Fruit fly (Drosophila melanogaster) whole organism, wandering third instar larva: Measurements from ENCODE around the gene Snx1.
A peak's percentile ranks its signal among the peaks of the same experiment; 100 is the strongest.

Experiments used
- Abd-B ChIP-seq: fragments of >200 bp; optimal IDR thresholded peaks from 2 replicates; lab custom pipeline; 2017; ENCODE audit warnings: missing biosample characterization, missing genetic modification characterization
- CG32264 ChIP-seq: fragments of 200-800 bp; sonication (Bioruptor generic); optimal IDR thresholded peaks from 2 replicates; lab custom pipeline; 2016; ENCODE audit warnings: missing biosample characterization, missing genetic modification characterization
- CG9705 ChIP-seq: fragments of 200-800 bp; sonication (Bioruptor generic); optimal IDR thresholded peaks from 2 replicates; lab custom pipeline; 2018; ENCODE audit warnings: missing biosample characterization, mild to moderate bottlenecking, missing genetic modification characterization
- CrebA ChIP-seq: fragments of 200-800 bp; sonication (Bioruptor generic); optimal IDR thresholded peaks from 2 replicates; lab custom pipeline; 2016; ENCODE audit warnings: missing biosample characterization, mild to moderate bottlenecking, missing genetic modification characterization, borderline replicate concordance
- GATAd ChIP-seq: sonication (Bioruptor generic); optimal IDR thresholded peaks from 2 replicates; lab custom pipeline; 2016; ENCODE audit warnings: missing biosample characterization, missing genetic modification characterization
- Hnf4 ChIP-seq: fragments of 200-800 bp; sonication (Bioruptor generic); optimal IDR thresholded peaks from 2 replicates; lab custom pipeline; 2016; ENCODE audit warnings: missing biosample characterization, mild to moderate bottlenecking, missing genetic modification characterization
- Hr78 ChIP-seq: fragments of >200 bp; optimal IDR thresholded peaks from 2 replicates; lab custom pipeline; 2017; ENCODE audit warnings: missing biosample characterization, missing genetic modification characterization
- Hr83 ChIP-seq: fragments of 200-300 bp; sonication (Bioruptor generic); optimal IDR thresholded peaks from 2 replicates; lab custom pipeline; 2016; ENCODE audit warnings: missing biosample characterization, mild to moderate bottlenecking, missing genetic modification characterization, moderate library complexity; ENCODE audit not compliant: poor library complexity, severe bottlenecking
- Jra ChIP-seq: sonication (Bioruptor generic); optimal IDR thresholded peaks from 2 replicates; lab custom pipeline; 2016; ENCODE audit warnings: missing biosample characterization, missing genetic modification characterization
- Mio ChIP-seq: sonication (Bioruptor generic); optimal IDR thresholded peaks from 2 replicates; lab custom pipeline; 2016; ENCODE audit warnings: missing biosample characterization, missing genetic modification characterization
- Myc ChIP-seq: fragments of >200 bp; optimal IDR thresholded peaks from 2 replicates; lab custom pipeline; 2017
- N ChIP-seq: fragments of >200 bp; optimal IDR thresholded peaks from 2 replicates; lab custom pipeline; 2018; ENCODE audit warnings: missing biosample characterization, missing external identifiers, missing genetic modification characterization
- OdsH ChIP-seq: fragments of 200-800 bp; sonication (Bioruptor generic); optimal IDR thresholded peaks from 2 replicates; lab custom pipeline; 2016; ENCODE audit warnings: missing biosample characterization, mild to moderate bottlenecking, missing genetic modification characterization
- Rel ChIP-seq, 2 experiments: fragments of 200-800 bp; sonication (Bioruptor generic) in 1 of 2; optimal IDR thresholded peaks; 2 replicates in 1 of 2; 3 replicates in 1 of 2; lab custom pipeline; 2016 to 2019; ENCODE audit warnings: mild to moderate bottlenecking in 2 of 2, missing biosample characterization in 2 of 2, missing genetic modification characterization in 2 of 2, moderate library complexity in 1 of 2
- Sp1 ChIP-seq: fragments of 200-800 bp; sonication (Bioruptor generic); optimal IDR thresholded peaks from 3 replicates; lab custom pipeline; 2019; ENCODE audit warnings: missing biosample characterization, mild to moderate bottlenecking, missing genetic modification characterization, moderate library complexity
- Vsx2 ChIP-seq: fragments of 200-300, 225-300 bp; sonication (Bioruptor generic); optimal IDR thresholded peaks from 2 replicates; lab custom pipeline; 2018; ENCODE audit warnings: missing biosample characterization, missing genetic modification characterization; ENCODE audit not compliant: partially characterized antibody
- brk ChIP-seq: fragments of 200-800 bp; sonication (Bioruptor generic); optimal IDR thresholded peaks from 2 replicates; lab custom pipeline; 2016; ENCODE audit warnings: missing biosample characterization, mild to moderate bottlenecking, missing genetic modification characterization
- dl ChIP-seq, 2 experiments: fragments of 175-275, 200-275 bp in 1 of 2; fragments of 200-275 bp in 1 of 2; sonication (Bioruptor generic); optimal IDR thresholded peaks; lab custom pipeline; 2018; ENCODE audit warnings: mild to moderate bottlenecking in 2 of 2, missing biosample characterization in 2 of 2, missing genetic modification characterization in 2 of 2, moderate library complexity in 2 of 2; ENCODE audit not compliant: partially characterized antibody in 2 of 2, insufficient read depth in 1 of 2
- dmrt93B ChIP-seq: fragments of 200-800 bp; sonication (Bioruptor generic); optimal IDR thresholded peaks from 2 replicates; lab custom pipeline; 2018; ENCODE audit warnings: missing biosample characterization, mild to moderate bottlenecking, missing genetic modification characterization
- dsf ChIP-seq: sonication (Bioruptor generic); optimal IDR thresholded peaks from 2 replicates; lab custom pipeline; 2016; ENCODE audit warnings: missing biosample characterization, missing genetic modification characterization, borderline replicate concordance
- ey ChIP-seq: fragments of 200-800 bp; sonication (Bioruptor generic); optimal IDR thresholded peaks from 2 replicates; lab custom pipeline; 2016; ENCODE audit warnings: missing biosample characterization, missing genetic modification characterization
- foxo ChIP-seq, 2 experiments: fragments of 200-800 bp; sonication (Bioruptor generic); optimal IDR thresholded peaks; 2 replicates in 1 of 2; 3 replicates in 1 of 2; lab custom pipeline; 2016 to 2017; ENCODE audit warnings: missing biosample characterization in 2 of 2, missing genetic modification characterization in 2 of 2
- fru ChIP-seq: fragments of 200-800 bp; sonication (Bioruptor generic); optimal IDR thresholded peaks from 3 replicates; lab custom pipeline; 2016; ENCODE audit warnings: missing biosample characterization, mild to moderate bottlenecking, missing genetic modification characterization
- h ChIP-seq: fragments of 200-800 bp; sonication (Bioruptor generic); optimal IDR thresholded peaks from 3 replicates; lab custom pipeline; 2016; ENCODE audit warnings: missing biosample characterization, mild to moderate bottlenecking, missing genetic modification characterization
- lola ChIP-seq: fragments of >200 bp; optimal IDR thresholded peaks from 2 replicates; lab custom pipeline; 2017; ENCODE audit warnings: missing biosample characterization, missing genetic modification characterization
- pan ChIP-seq: fragments of >200 bp; optimal IDR thresholded peaks from 2 replicates; lab custom pipeline; 2017
- psq ChIP-seq: fragments of 200-800 bp; sonication (Bioruptor generic); optimal IDR thresholded peaks from 3 replicates; lab custom pipeline; 2017; ENCODE audit warnings: missing biosample characterization, mild to moderate bottlenecking, missing genetic modification characterization, moderate library complexity
- sage ChIP-seq: fragments of 200-800 bp; sonication (Bioruptor generic); optimal IDR thresholded peaks from 2 replicates; lab custom pipeline; 2016; ENCODE audit warnings: missing biosample characterization, mild to moderate bottlenecking, missing genetic modification characterization
- tai ChIP-seq: sonication (Bioruptor generic); optimal IDR thresholded peaks from 2 replicates; lab custom pipeline; 2016; ENCODE audit warnings: missing biosample characterization, missing genetic modification characterization
- usp ChIP-seq: fragments of >200 bp; optimal IDR thresholded peaks from 2 replicates; lab custom pipeline; 2017; ENCODE audit warnings: missing biosample characterization, missing genetic modification characterization
- woc ChIP-seq: sonication (Bioruptor generic); optimal IDR thresholded peaks from 2 replicates; lab custom pipeline; 2016; ENCODE audit warnings: missing biosample characterization, mild to moderate bottlenecking, missing genetic modification characterization

Gene Snx1

DNA sequence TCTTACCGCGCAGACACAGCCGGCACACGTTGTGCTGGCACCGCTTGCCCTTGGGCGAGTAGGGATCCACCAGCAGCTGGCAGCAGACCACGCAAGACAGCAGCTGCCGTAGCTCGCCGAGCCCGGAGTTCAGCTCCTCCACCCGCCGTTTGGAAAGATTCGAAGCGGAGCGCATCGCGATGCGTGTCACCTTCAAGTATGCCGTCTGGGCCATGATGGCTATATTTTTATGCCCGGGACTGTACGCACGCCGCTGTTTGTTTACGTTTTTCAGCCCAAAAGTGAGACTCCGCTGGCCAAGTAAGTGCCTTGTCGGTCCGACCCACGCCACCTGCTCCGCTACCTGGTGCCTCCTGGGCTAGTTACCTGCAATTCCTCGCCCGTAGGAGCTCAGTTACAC lies 15.9 kb downstream of the Snx1 start:
- TF ChIP-seq Hnf4 (GFP tag; lab: Kevin White, UChicago) (no peak), woc (GFP tag; lab: Kevin White, UChicago) (no peak), GATAd (no peak), usp (GFP tag; lab: Kevin White, UChicago) (no peak), Vsx2 (GFP tag; lab: Kevin White, UChicago) (no peak)

DNA sequence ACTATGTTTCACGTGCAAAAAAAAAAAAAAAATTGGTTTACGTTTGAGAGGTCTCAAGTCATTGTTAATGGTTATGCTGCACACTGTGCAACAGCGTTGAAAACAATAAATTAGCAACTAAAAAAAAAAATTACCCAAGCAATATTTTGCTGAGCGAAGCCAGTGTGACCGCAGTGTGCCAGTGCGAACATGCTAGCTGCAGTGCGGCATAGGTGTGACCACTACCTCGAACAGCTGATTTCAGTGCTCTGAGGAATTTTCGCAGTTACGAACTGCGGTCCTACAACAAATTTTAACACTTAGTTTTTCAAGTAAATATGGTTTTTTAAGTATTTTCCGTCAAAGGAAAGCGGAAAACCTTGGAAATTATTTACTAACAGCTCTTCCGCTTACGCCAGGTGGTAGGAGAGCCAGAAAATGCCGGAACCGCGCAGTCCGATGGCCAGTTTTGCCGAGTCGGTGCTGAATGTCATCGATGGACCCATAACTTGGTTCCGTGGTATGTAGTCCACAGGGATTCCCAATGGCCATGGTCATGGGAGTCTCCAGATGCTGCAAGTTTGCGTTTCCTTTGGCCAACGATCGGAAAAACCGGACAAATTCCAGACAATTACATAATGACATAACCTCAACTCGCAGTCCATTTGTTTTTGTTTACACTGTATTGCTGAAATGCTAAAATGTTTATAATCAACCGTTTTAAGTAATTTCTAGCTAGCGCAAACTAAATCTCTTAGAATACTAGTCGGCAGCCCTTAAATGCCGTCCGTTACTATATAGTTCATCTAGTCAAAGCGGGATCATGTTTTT lies 16.6 kb downstream of the Snx1 start, which contains the start of the genes msl-2 and ND-PDSW:
msl-2 (minus strand) TSS at position 195 of the 810 bp plus-strand sequence.
ND-PDSW (plus strand) TSS at position 240 of the 810 bp plus-strand sequence.
- no peak for TF ChIP-seq OdsH (GFP tag; lab: Kevin White, UChicago)
- no peak for TF ChIP-seq Rel (GFP tag; optimal IDR thresholded peaks at IDR 0.05; lab: Kevin White, UChicago)
- peak; percentile 18 for TF ChIP-seq Rel (tag; optimal IDR thresholded peaks at IDR 0.05; lab: Kevin White, UChicago)

- TF ChIP-seq Rel (GFP tag; optimal IDR thresholded peaks at IDR 0.05; lab: Kevin White, UChicago) = no peak
- TF ChIP-seq Rel (tag; optimal IDR thresholded peaks at IDR 0.05; lab: Kevin White, UChicago) = no peak
- TF ChIP-seq ey = no peak
- no peak for TF ChIP-seq fru
- no peak for TF ChIP-seq Jra (GFP tag; lab: Kevin White, UChicago)
- TF ChIP-seq woc (GFP tag; lab: Kevin White, UChicago) = no peak
- TF ChIP-seq Abd-B (GFP tag; lab: Kevin White, UChicago) = no peak
- TF ChIP-seq dl (GFP tag; optimal IDR thresholded peaks at IDR 0.05; lab: Kevin White, UChicago; ENCODE audit: insufficient read depth in 1 of 2, partially characterized antibody in 2 of 2) = no peak
- TF ChIP-seq brk (GFP tag; lab: Kevin White, UChicago) = no peak
- TF ChIP-seq Hr78 = no peak
- TF ChIP-seq Myc (lab: Kevin White, UChicago) = no peak
- no peak for TF ChIP-seq tai (GFP tag; lab: Kevin White, UChicago)
- TF ChIP-seq foxo (GFP tag; optimal IDR thresholded peaks at IDR 0.05; lab: Kevin White, UChicago) = no peak
- TF ChIP-seq h (GFP tag; lab: Kevin White, UChicago) = no peak
- no peak for TF ChIP-seq sage (GFP tag; lab: Kevin White, UChicago)
- no peak for TF ChIP-seq Sp1
These were observed 17.4 kb downstream of the Snx1 start for dm6 chr2L:3466846-3467245.

- TF ChIP-seq N (GFP tag; lab: Kevin White, UChicago) (no peak), foxo (GFP tag; optimal IDR thresholded peaks at IDR 0.05; lab: Kevin White, UChicago) (no peak), GATAd (no peak), psq (GFP tag; lab: Kevin White, UChicago) (no peak), dl (GFP tag; optimal IDR thresholded peaks at IDR 0.05; lab: Kevin White, UChicago; ENCODE audit: insufficient read depth in 1 of 2, partially characterized antibody in 2 of 2) (no peak), Mio (GFP tag; lab: Kevin White, UChicago) (no peak), dsf (GFP tag; lab: Kevin White, UChicago) (no peak), OdsH (GFP tag; lab: Kevin White, UChicago) (no peak), CG9705 (GFP tag; lab: Kevin White, UChicago) (no peak), h (GFP tag; lab: Kevin White, UChicago) (no peak), woc (GFP tag; lab: Kevin White, UChicago) (no peak), Rel (GFP tag; optimal IDR thresholded peaks at IDR 0.05; lab: Kevin White, UChicago) (no peak), Rel (tag; optimal IDR thresholded peaks at IDR 0.05; lab: Kevin White, UChicago) (no peak), dmrt93B (GFP tag; lab: Kevin White, UChicago) (no peak), pan (no peak), Hr83 (no peak), CG32264 (GFP tag; lab: Kevin White, UChicago) (no peak), Abd-B (GFP tag; lab: Kevin White, UChicago) (no peak), fru (no peak), lola (GFP tag; lab: Kevin White, UChicago) (no peak), CrebA (no peak)
These were observed 20.4 kb downstream of the Snx1 start, which contains the start of the genes Pif1 and CG31776 for dm6 chr2L:3469869-3470268. TSS of gene Pif1 (minus strand) at chr2L:3470004. TSS of gene CG31776 (plus strand) at chr2L:3470182.
